Worm (Caenorhabditis elegans) whole organism, late embryonic: ENCODE measurements around the gene nlp-101.

Source experiments
- F13H6.1 ChIP-seq: sonication (generic microtip); optimal IDR thresholded peaks from 2 replicates; lab custom pipeline; 2016; ENCODE audit warnings: missing genetic modification characterization, missing compliant biosample characterization
- ama-1 ChIP-seq: fragments of 150-350 bp; optimal IDR thresholded peaks from 2 replicates; lab custom pipeline; 2014
- ceh-24 ChIP-seq: sonication (generic microtip); optimal IDR thresholded peaks from 2 replicates; lab custom pipeline; 2016; ENCODE audit warnings: mild to moderate bottlenecking, missing genetic modification characterization, missing compliant biosample characterization
- ceh-30 ChIP-seq: fragments of 150-350 bp; optimal IDR thresholded peaks from 2 replicates; lab custom pipeline; 2014; ENCODE audit warnings: missing biosample characterization, missing genetic modification characterization
- ets-4 ChIP-seq: sonication (generic microtip); optimal IDR thresholded peaks from 2 replicates; lab custom pipeline; 2016; ENCODE audit warnings: missing genetic modification characterization, missing compliant biosample characterization
- fkh-10 ChIP-seq: fragments of 150-350 bp; optimal IDR thresholded peaks from 2 replicates; lab custom pipeline; 2014; ENCODE audit warnings: missing biosample characterization, missing genetic modification reagents, missing genetic modification characterization
- lim-6 ChIP-seq: sonication (generic microtip); optimal IDR thresholded peaks from 2 replicates; lab custom pipeline; 2016; ENCODE audit warnings: missing genetic modification characterization, missing compliant biosample characterization
- lin-11 ChIP-seq: fragments of 200-800 bp; sonication (Bioruptor generic); optimal IDR thresholded peaks from 2 replicates; lab custom pipeline; 2018; ENCODE audit warnings: mild to moderate bottlenecking, missing genetic modification characterization, missing compliant biosample characterization
- nfya-1 ChIP-seq: sonication (generic microtip); optimal IDR thresholded peaks from 2 replicates; lab custom pipeline; 2017; ENCODE audit warnings: missing genetic modification characterization, mild to moderate bottlenecking, missing compliant biosample characterization, antibody characterized with exemption, moderate library complexity
- nhr-11 ChIP-seq: fragments of 150-350 bp; optimal IDR thresholded peaks from 2 replicates; lab custom pipeline; 2014; ENCODE audit warnings: missing biosample characterization, missing genetic modification characterization
- pha-4 ChIP-seq: fragments of 150-350 bp; optimal IDR thresholded peaks from 2 replicates; lab custom pipeline; 2018; ENCODE audit warnings: missing biosample characterization, missing genetic modification reagents, missing genetic modification characterization
- pros-1 ChIP-seq: fragments of 150-350 bp; optimal IDR thresholded peaks from 2 replicates; lab custom pipeline; 2014; ENCODE audit warnings: missing biosample characterization, missing genetic modification reagents, missing genetic modification characterization
- ttx-3 ChIP-seq: sonication (generic microtip); optimal IDR thresholded peaks from 2 replicates; lab custom pipeline; 2016; ENCODE audit warnings: missing genetic modification reagents, missing genetic modification characterization, missing compliant biosample characterization
- zip-5 ChIP-seq: sonication (generic microtip); optimal IDR thresholded peaks from 2 replicates; lab custom pipeline; 2016; ENCODE audit warnings: missing genetic modification characterization, missing compliant biosample characterization

DNA sequence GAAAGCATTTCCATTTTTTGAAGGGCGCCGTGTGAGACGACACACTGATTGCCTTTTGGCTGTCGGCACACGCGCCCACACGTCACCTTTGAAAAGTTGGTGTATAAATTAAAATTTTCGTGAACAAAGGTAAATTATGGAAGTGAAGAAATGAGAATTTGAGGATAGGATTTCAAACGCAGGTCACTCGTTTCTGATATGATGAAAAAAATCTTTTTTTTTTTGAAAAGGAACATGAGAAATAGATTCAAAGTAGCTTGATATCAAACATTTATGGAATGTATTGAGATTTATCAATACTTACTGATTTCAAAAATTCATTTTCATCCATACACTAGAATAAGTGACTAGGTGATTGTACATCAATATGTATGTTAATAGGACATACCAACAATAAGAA lies 21.1 kb upstream of the nlp-101 start:
- TF ChIP-seq nfya-1 (tag; lab: Kevin White, UChicago) (no peak), F13H6.1 (tag; lab: Kevin White, UChicago) (no peak), ttx-3 (tag; lab: Kevin White, UChicago) (no peak), ama-1 (no peak), pros-1 (tag; lab: Kevin White, UChicago) (no peak), fkh-10 (GFP tag; lab: Kevin White, UChicago) (no peak), pha-4 (tag; lab: Kevin White, UChicago) (no peak), zip-5 (no peak), ceh-30 (tag; lab: Kevin White, UChicago) (no peak), ets-4 (tag; lab: Kevin White, UChicago) (no peak), nhr-11 (tag; lab: Kevin White, UChicago) (no peak), lim-6 (tag; lab: Kevin White, UChicago) (no peak), ceh-24 (tag; lab: Kevin White, UChicago) (no peak), lin-11 (tag; lab: Kevin White, UChicago) (no peak)
